Worm (Caenorhabditis elegans) whole organism, mixed stage, embryonic: ENCODE results near the gene Y97E10AR.1.

ENCODE experiments used
- M03D4.4 ChIP-seq: sonication (generic microtip); optimal IDR thresholded peaks from 2 replicates; lab custom pipeline; 2017; ENCODE audit warnings: mild to moderate bottlenecking, missing genetic modification characterization, missing compliant biosample characterization
- bed-3 ChIP-seq: fragments of 200-800 bp; sonication (Bioruptor generic); optimal IDR thresholded peaks from 3 replicates; lab custom pipeline; 2018; ENCODE audit warnings: mild to moderate bottlenecking, missing genetic modification characterization, moderate library complexity, missing compliant biosample characterization
- blmp-1 ChIP-seq: fragments of 150-350 bp; optimal IDR thresholded peaks from 2 replicates; lab custom pipeline; 2014; ENCODE audit warnings: missing biosample characterization, missing genetic modification characterization
- ceh-39 ChIP-seq: fragments of 150-350 bp; optimal IDR thresholded peaks from 2 replicates; lab custom pipeline; 2014; ENCODE audit warnings: missing biosample characterization, missing genetic modification characterization
- ceh-43 ChIP-seq: fragments of 200-800 bp; sonication (Bioruptor generic); optimal IDR thresholded peaks from 2 replicates; lab custom pipeline; 2018; ENCODE audit warnings: mild to moderate bottlenecking, missing genetic modification characterization, moderate library complexity, missing compliant biosample characterization
- ceh-83 ChIP-seq: fragments of 200-800 bp; sonication (Bioruptor generic); optimal IDR thresholded peaks from 2 replicates; lab custom pipeline; 2018; ENCODE audit warnings: mild to moderate bottlenecking, missing genetic modification characterization, missing compliant biosample characterization
- ces-1 ChIP-seq: fragments of 150-350 bp; optimal IDR thresholded peaks from 2 replicates; lab custom pipeline; 2014; ENCODE audit warnings: missing biosample characterization, missing genetic modification reagents, missing genetic modification characterization
- cnd-1 ChIP-seq: fragments of 200-800 bp; sonication (Bioruptor generic); optimal IDR thresholded peaks from 2 replicates; lab custom pipeline; 2018; ENCODE audit warnings: mild to moderate bottlenecking, missing genetic modification characterization, missing compliant biosample characterization
- drap-1 ChIP-seq: fragments of 200-800 bp; sonication (Bioruptor generic); optimal IDR thresholded peaks from 3 replicates; lab custom pipeline; 2018; ENCODE audit warnings: mild to moderate bottlenecking, missing genetic modification characterization, missing compliant biosample characterization
- elt-1 ChIP-seq: sonication (generic microtip); optimal IDR thresholded peaks from 2 replicates; lab custom pipeline; 2017; ENCODE audit warnings: missing genetic modification characterization, mild to moderate bottlenecking, missing compliant biosample characterization, antibody characterized with exemption, moderate library complexity, borderline replicate concordance; ENCODE audit not compliant: insufficient read depth
- elt-3 ChIP-seq: fragments of 150-350 bp; optimal IDR thresholded peaks from 2 replicates; lab custom pipeline; 2014; ENCODE audit warnings: missing biosample characterization, missing genetic modification characterization
- flh-1 ChIP-seq: fragments of 200-800 bp; sonication (Bioruptor generic); optimal IDR thresholded peaks from 2 replicates; lab custom pipeline; 2018; ENCODE audit warnings: mild to moderate bottlenecking, missing genetic modification characterization, moderate library complexity, missing compliant biosample characterization
- hlh-1 ChIP-seq: fragments of 150-350 bp; optimal IDR thresholded peaks from 2 replicates; lab custom pipeline; 2014; ENCODE audit warnings: missing biosample characterization, missing genetic modification reagents, missing genetic modification characterization
- lin-13 ChIP-seq: fragments of 150-350 bp; optimal IDR thresholded peaks from 2 replicates; lab custom pipeline; 2014; ENCODE audit warnings: missing biosample characterization, missing genetic modification characterization
- lin-32 ChIP-seq: fragments of 200-800 bp; sonication (Bioruptor generic); optimal IDR thresholded peaks from 2 replicates; lab custom pipeline; 2018; ENCODE audit warnings: mild to moderate bottlenecking, missing genetic modification characterization, missing compliant biosample characterization
- lsy-2 ChIP-seq: fragments of 150-350 bp; optimal IDR thresholded peaks from 2 replicates; lab custom pipeline; 2014; ENCODE audit warnings: missing biosample characterization, missing genetic modification characterization
- mab-5 ChIP-seq: fragments of 150-350 bp; optimal IDR thresholded peaks from 2 replicates; lab custom pipeline; 2014; ENCODE audit warnings: missing biosample characterization, missing genetic modification characterization
- mep-1 ChIP-seq: fragments of 150-350 bp; optimal IDR thresholded peaks from 2 replicates; lab custom pipeline; 2017; ENCODE audit warnings: missing biosample characterization, missing genetic modification reagents, missing genetic modification characterization, inconsistent platforms
- mls-2 ChIP-seq: sonication (generic microtip); optimal IDR thresholded peaks from 2 replicates; lab custom pipeline; 2016; ENCODE audit warnings: mild to moderate bottlenecking, missing genetic modification characterization, moderate library complexity, missing compliant biosample characterization
- nhr-2 ChIP-seq: fragments of 150-350 bp; optimal IDR thresholded peaks from 2 replicates; lab custom pipeline; 2014; ENCODE audit warnings: missing biosample characterization, missing genetic modification characterization
- nhr-237 ChIP-seq: fragments of 150-350 bp; optimal IDR thresholded peaks from 2 replicates; lab custom pipeline; 2014; ENCODE audit warnings: missing biosample characterization, missing genetic modification characterization
- nhr-76 ChIP-seq: sonication (generic microtip); optimal IDR thresholded peaks from 2 replicates; lab custom pipeline; 2017; ENCODE audit warnings: missing biosample characterization, missing genetic modification characterization
- pha-4 ChIP-seq: fragments of 150-350 bp; optimal IDR thresholded peaks from 2 replicates; lab custom pipeline; 2018; ENCODE audit warnings: missing biosample characterization, missing genetic modification reagents, missing genetic modification characterization
- sem-2 ChIP-seq: fragments of 200-800 bp; sonication (Bioruptor generic); optimal IDR thresholded peaks from 2 replicates; lab custom pipeline; 2018; ENCODE audit warnings: mild to moderate bottlenecking, missing genetic modification characterization, missing compliant biosample characterization
- sptf-1 ChIP-seq: sonication (generic microtip); optimal IDR thresholded peaks from 2 replicates; lab custom pipeline; 2017; ENCODE audit warnings: mild to moderate bottlenecking, missing genetic modification characterization, moderate library complexity, missing compliant biosample characterization
- tbx-8 ChIP-seq: fragments of 200-800 bp; sonication (Bioruptor generic); optimal IDR thresholded peaks from 2 replicates; lab custom pipeline; 2018; ENCODE audit warnings: mild to moderate bottlenecking, missing genetic modification characterization, moderate library complexity, missing compliant biosample characterization
- unc-120 ChIP-seq: sonication (generic microtip); optimal IDR thresholded peaks from 2 replicates; lab custom pipeline; 2017; ENCODE audit warnings: missing genetic modification characterization, missing compliant biosample characterization; ENCODE audit not compliant: poor library complexity, severe bottlenecking
- unc-62 ChIP-seq: fragments of 150-350 bp; optimal IDR thresholded peaks from 2 replicates; lab custom pipeline; 2014; ENCODE audit warnings: missing biosample characterization, missing genetic modification reagents, missing genetic modification characterization
- zip-8 ChIP-seq: fragments of 150-350 bp; optimal IDR thresholded peaks from 2 replicates; lab custom pipeline; 2014; ENCODE audit warnings: missing biosample characterization, missing genetic modification characterization

Gene Y97E10AR.1

ce11 chrV:8000929-8001513, at the start of gene Y97E10AR.1:
Y97E10AR.1 (plus strand) TSS chrV:8001463.
- TF ChIP-seq hlh-1 = peak; percentile 85
- no peak for TF ChIP-seq sem-2 (GFP tag; lab: Kevin White, UChicago)
- TF ChIP-seq nhr-237 (tag; lab: Kevin White, UChicago) = peak; percentile 69
- TF ChIP-seq lin-32 = no peak
- TF ChIP-seq nhr-76 (tag; lab: Kevin White, UChicago) = no peak
- no peak for TF ChIP-seq cnd-1 (tag; lab: Kevin White, UChicago)
- TF ChIP-seq mls-2 (tag; lab: Kevin White, UChicago) = peak; percentile 55
- TF ChIP-seq unc-62 (GFP tag; lab: Kevin White, UChicago) = peak; percentile 85
- peak; percentile 2 for TF ChIP-seq mab-5 (tag; lab: Kevin White, UChicago)
- TF ChIP-seq lin-13 (tag; lab: Kevin White, UChicago) = no peak
- no peak for TF ChIP-seq elt-1 (tag; lab: Kevin White, UChicago)
- no peak for TF ChIP-seq flh-1 (GFP tag; lab: Kevin White, UChicago)
- peak; percentile 39 for TF ChIP-seq drap-1
- TF ChIP-seq ceh-83 (GFP tag; lab: Kevin White, UChicago) = no peak
- TF ChIP-seq blmp-1 = peak; percentile 55
- TF ChIP-seq bed-3 (GFP tag; lab: Kevin White, UChicago) = no peak
- TF ChIP-seq elt-3 = no peak
- peak; percentile 98 for TF ChIP-seq unc-120 (tag; lab: Kevin White, UChicago)
- TF ChIP-seq ceh-43 (GFP tag; lab: Kevin White, UChicago) = no peak
- TF ChIP-seq tbx-8 (GFP tag; lab: Kevin White, UChicago) = no peak
- TF ChIP-seq sptf-1 (tag; lab: Kevin White, UChicago) = peak; percentile 28
- no peak for TF ChIP-seq nhr-2 (tag; lab: Kevin White, UChicago)
- no peak for TF ChIP-seq ceh-39 (tag; lab: Kevin White, UChicago)
- peak; percentile 7 for TF ChIP-seq pha-4 (tag; lab: Kevin White, UChicago)
- peak; percentile 43 for TF ChIP-seq mep-1 (tag; lab: Kevin White, UChicago)
- peak; percentile 42 for TF ChIP-seq lsy-2
- no peak for TF ChIP-seq zip-8 (tag; lab: Kevin White, UChicago)
- TF ChIP-seq ces-1 (GFP tag; lab: Kevin White, UChicago) = peak; percentile 82
- TF ChIP-seq, all 35 proteins: peak for 13

DNA sequence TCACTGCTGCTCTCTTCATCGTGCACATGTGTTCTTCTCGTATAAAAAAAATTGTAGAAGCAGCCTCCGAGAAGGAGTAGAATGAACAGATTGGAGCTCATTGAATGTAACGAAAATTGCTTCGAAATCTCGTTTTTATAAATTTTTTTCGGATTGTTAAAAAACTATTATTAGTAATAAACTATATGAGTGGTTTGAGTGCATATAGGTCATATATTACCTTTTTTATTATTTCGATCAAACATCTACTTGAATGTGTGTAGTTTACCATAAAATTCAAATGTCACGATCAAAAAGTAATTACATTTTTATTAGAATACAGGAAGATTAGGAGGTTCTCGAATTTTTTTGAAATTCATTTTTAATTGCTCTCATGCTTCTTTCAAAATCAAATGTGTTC, 48.4 kb upstream of the Y97E10AR.1 start, which contains the start of gene clec-216:
Gene clec-216 (minus strand): TSS at position 101 of the 400 bp plus-strand sequence.
- TF ChIP-seq unc-62 (GFP tag; lab: Kevin White, UChicago) (no peak), elt-1 (tag; lab: Kevin White, UChicago) (no peak), nhr-237 (tag; lab: Kevin White, UChicago) (no peak), ceh-43 (GFP tag; lab: Kevin White, UChicago) (no peak), mab-5 (tag; lab: Kevin White, UChicago) (no peak), unc-120 (tag; lab: Kevin White, UChicago) (no peak), nhr-76 (tag; lab: Kevin White, UChicago) (no peak), tbx-8 (GFP tag; lab: Kevin White, UChicago) (no peak), M03D4.4 (tag; lab: Kevin White, UChicago) (no peak)

ce11 chrV:7954552-7954951, 46.7 kb upstream of the Y97E10AR.1 start, which contains the start of gene F26D11.13:
F26D11.13 (minus strand) TSS chrV:7954652.
- no peak for TF ChIP-seq ceh-83 (GFP tag; lab: Kevin White, UChicago)

DNA sequence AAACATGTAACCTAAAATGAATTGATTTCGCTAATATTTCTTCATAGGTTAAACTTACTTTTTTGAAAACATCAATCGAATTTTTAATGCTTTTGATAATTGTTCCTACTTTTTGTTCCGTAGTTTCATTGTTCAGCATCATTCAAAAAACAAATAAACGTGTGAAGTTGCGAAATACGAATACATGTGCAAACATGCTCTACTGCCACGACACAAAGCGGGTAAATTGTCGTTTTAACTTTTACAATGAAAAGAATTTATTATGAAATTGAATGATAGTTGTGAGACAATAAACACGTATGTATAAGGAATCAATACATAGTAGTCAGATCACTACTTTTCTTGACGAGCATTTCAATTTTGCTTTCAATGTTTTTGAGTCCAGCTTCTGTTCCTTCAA, 46.1 kb upstream of the Y97E10AR.1 start, which contains the start of gene F26D11.12:
Gene F26D11.12 (minus strand): TSS at position 145 of the 400 bp plus-strand sequence.
- TF ChIP-seq mep-1 (tag; lab: Kevin White, UChicago) = no peak
- TF ChIP-seq pha-4 (tag; lab: Kevin White, UChicago) = no peak
- TF ChIP-seq ceh-39 (tag; lab: Kevin White, UChicago) = no peak
- no peak for TF ChIP-seq nhr-237 (tag; lab: Kevin White, UChicago)
- no peak for TF ChIP-seq lsy-2
- no peak for TF ChIP-seq sptf-1 (tag; lab: Kevin White, UChicago)

DNA sequence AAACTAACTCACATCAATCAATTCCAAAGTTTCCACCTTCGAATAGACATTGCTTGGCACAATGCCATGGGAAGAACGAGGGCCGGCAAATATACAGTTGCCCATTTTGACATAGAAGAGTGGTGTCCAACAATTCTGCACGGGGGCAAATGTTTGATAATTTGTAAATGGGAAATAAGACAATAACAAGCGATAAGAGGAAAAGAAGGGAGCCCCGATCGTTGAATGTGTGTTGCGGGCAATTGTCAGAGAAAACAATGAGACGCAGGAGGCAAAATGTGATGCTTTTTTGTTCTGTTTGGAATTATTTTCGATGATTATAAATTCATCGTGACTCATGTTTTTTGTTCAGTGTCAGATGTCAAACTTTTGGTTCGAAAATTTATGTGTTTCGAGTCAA, 45.0 kb upstream of the Y97E10AR.1 start, which contains the start of gene pals-34:
Gene pals-34 (minus strand): TSS at position 280 of the 400 bp plus-strand sequence.
- no peak for TF ChIP-seq mls-2 (tag; lab: Kevin White, UChicago)
- no peak for TF ChIP-seq bed-3 (GFP tag; lab: Kevin White, UChicago)
